Worm (Caenorhabditis elegans): Measurements from ENCODE around the gene F53F1.4.
A peak's percentile ranks its signal among the peaks of the same experiment; 100 is the strongest.

F53F1.4 gene

DNA sequence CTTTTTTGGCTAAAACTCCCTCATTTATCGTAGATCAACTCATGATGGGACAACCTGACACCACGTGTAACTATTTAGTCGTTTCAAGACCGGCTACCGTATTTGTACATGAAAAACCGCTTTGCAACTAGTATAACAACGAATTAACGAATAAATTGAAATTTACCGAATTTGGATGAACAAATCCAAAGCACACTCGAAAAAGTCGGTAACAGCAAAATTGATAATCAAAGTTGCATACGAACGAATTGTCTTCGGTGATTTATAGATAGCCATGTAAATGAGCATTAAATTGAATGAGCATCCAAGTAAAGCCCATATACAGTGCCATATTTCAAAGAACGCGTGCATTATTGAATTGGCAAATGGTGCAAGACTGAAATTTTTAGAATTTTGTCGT, 21.5 kb downstream of the F53F1.4 start, which contains the start of gene srd-17:
Gene srd-17 (minus strand): TSS at position 351 of the 400 bp plus-strand sequence.
- TF ChIP-seq akir-1 (GFP tag; optimal IDR thresholded peaks at IDR 0.05) (no peak), T07F8.4 (tag; optimal IDR thresholded peaks at IDR 0.05) (no peak), T26A5.8 (tag; optimal IDR thresholded peaks at IDR 0.05) (no peak), ztf-22 (GFP tag; optimal IDR thresholded peaks at IDR 0.05) (no peak), ztf-26 (tag; optimal IDR thresholded peaks at IDR 0.05) (no peak), B0261.1 (tag; optimal IDR thresholded peaks at IDR 0.05) (no peak), lin-26 (GFP tag; IDR thresholded peaks at IDR 0.05) (no peak), Y79H2A.3 (GFP tag; conservative IDR thresholded peaks at IDR 0.05) (no peak), attf-3 (GFP tag; conservative IDR thresholded peaks at IDR 0.05) (no peak), B0035.1 (tag; optimal IDR thresholded peaks at IDR 0.05) (no peak), sdz-38 (tag; optimal IDR thresholded peaks at IDR 0.05) (no peak), egl-44 (GFP tag; IDR thresholded peaks at IDR 0.05) (no peak), cebp-1 (GFP tag; IDR thresholded peaks at IDR 0.05) (no peak), cebp-1 (tag; optimal IDR thresholded peaks at IDR 0.05) (no peak), madf-10 (tag; optimal IDR thresholded peaks at IDR 0.05) (no peak), K12H6.12 (tag; optimal IDR thresholded peaks at IDR 0.05) (no peak)

DNA sequence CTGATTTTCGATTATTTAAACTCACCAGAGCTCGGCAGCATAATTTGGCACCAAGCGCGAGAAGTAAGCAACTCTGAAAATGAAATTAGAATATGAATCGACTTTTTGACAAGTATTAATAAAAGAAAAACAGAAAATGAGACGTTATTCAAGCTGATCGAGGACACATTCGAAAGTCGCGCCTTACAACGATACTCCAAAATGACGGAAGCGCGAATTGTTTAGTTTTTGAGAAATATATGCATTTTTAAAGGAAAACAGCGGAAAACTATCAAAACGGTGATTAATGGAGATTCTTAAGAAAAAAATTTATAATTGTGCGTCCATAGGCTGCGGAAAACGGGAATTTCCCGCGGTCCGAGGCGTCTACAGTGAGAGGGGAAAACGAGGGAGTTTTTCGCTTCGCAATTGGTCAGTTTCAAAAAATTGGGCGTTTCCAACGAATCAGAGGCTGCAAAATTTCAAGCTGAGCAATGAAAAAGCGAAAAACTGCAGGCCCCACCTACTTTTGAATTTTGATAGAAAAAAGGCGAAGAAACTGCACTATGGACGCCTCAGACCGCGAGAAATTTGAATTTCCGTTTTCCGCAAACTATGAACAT, 26.7 kb downstream of the F53F1.4 start, which contains the start of gene mes-4:
Gene mes-4 (minus strand): TSS at position 73 of the 602 bp plus-strand sequence.
- no peak for TF ChIP-seq lag-1 (GFP tag; IDR thresholded peaks at IDR 0.05)
- no peak for TF ChIP-seq egl-44 (GFP tag; IDR thresholded peaks at IDR 0.05)
- peak; percentile 78 for TF ChIP-seq attf-3 (GFP tag; conservative IDR thresholded peaks at IDR 0.05)
- peak; percentile 83 for TF ChIP-seq nfyb-1 (GFP tag; IDR thresholded peaks at IDR 0.05)

DNA sequence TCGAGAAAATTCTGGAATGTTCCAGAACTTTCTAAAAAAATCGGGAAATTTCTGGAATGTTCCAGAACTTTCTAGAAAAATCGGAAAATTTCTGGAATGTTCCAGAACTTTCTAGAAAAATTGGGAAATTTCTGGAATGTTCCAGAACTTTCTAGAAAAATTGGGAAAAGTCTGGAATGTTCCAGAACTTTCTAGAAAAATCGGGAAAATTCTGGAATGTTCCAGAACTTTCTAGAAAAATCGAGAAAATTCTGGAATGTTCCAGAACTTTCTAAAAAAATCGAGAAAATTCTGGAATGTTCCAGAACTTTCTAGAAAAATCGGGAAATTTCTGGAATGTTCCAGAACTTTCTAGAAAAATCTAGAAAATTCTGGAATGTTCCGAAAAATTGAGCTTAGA, 29.4 kb downstream of the F53F1.4 start:
- TF ChIP-seq dox-1 (GFP tag; IDR thresholded peaks at IDR 0.05) (peak; percentile 91), D2030.7 (GFP tag; IDR thresholded peaks at IDR 0.05) (peak; percentile 37; the same call in 1 of the 2 replicates), ekl-4 (GFP tag; IDR thresholded peaks at IDR 0.05) (peak; percentile 61), egrh-3 (GFP tag; IDR thresholded peaks at IDR 0.05) (peak; percentile 67), hsf-1 (GFP tag; IDR thresholded peaks at IDR 0.05) (peak; percentile 97)

DNA sequence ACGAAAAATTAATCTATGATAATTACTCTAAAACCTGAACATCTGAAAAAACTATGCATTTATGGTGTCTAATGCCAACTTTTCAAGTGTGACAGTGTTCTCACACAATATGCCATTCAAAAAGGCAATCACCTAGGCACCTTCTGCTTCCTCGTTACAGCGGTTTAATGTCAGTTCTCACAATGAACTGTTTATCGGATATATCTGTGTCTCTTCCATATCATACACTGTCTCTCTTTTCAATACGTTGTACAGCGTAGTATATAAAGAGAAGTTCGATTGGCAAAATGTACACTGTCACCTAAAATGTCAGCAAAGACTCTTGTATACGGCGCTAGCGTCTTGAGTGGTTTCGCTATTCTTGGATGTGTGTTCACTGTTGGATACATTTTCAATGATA, 30.8 kb downstream of the F53F1.4 start, which contains the start of gene col-162:
Gene col-162 (plus strand): TSS at position 301 of the 400 bp plus-strand sequence.
- TF ChIP-seq nhr-90 (tag; optimal IDR thresholded peaks at IDR 0.05) (no peak), lin-26 (GFP tag; IDR thresholded peaks at IDR 0.05) (no peak), mes-4 (tag; optimal IDR thresholded peaks at IDR 0.05) (no peak), F57C9.4 (tag; optimal IDR thresholded peaks at IDR 0.05) (no peak), attf-6 (GFP tag; IDR thresholded peaks at IDR 0.05) (no peak), F33H1.4 (GFP tag; IDR thresholded peaks at IDR 0.05) (no peak), F57A8.1 (GFP tag; optimal IDR thresholded peaks at IDR 0.05) (no peak), let-526 (GFP tag; IDR thresholded peaks at IDR 0.05) (no peak), ZK185.1 (tag; optimal IDR thresholded peaks at IDR 0.05; ENCODE audit: poor library complexity, severe bottlenecking) (no peak), akir-1 (GFP tag; optimal IDR thresholded peaks at IDR 0.05) (no peak)

DNA sequence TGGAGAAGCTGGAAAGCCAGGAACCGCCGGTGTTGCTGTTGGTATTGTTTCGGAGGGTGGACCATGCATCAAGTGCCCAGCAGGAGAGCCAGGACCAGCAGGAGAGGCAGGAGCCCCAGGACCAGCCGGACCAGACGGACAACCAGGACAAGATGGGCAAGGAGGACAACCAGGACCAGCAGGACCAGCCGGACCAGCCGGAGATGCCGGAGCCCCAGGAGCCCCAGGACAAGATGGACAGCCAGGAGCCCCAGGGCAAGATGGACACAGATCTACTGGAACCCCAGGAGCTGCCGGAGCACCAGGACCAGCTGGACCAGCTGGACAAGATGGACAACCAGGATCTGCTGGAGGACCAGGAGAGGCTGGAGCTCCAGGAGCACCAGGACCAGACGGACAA, 31.9 kb downstream of the F53F1.4 start:
- TF ChIP-seq egrh-3 (GFP tag; IDR thresholded peaks at IDR 0.05) (peak; percentile 94), mxl-1 (tag; optimal IDR thresholded peaks at IDR 0.05) (no peak), ztf-25 (GFP tag; IDR thresholded peaks at IDR 0.05) (0 out of 2 replicates have a peak, but pooled peaks have one; percentile 41)

All from whole organism, young adult.